Fruit fly (Drosophila melanogaster) whole organism, embryonic: ENCODE results near the gene CG32236.

Source experiments
- Ada2b ChIP-seq: fragments of 200-800 bp; sonication (Bioruptor generic); IDR thresholded peaks from 2 replicates; pipeline ENCODE4 v1.3.6; 2022; ENCODE audit warnings: missing biosample characterization, missing genetic modification characterization
- Antp ChIP-seq: fragments of 200-800 bp; sonication (Bioruptor generic); optimal IDR thresholded peaks from 3 replicates; lab custom pipeline; 2016; ENCODE audit warnings: missing biosample characterization, missing genetic modification characterization
- Asciz ChIP-seq: fragments of 200-800 bp; sonication (Bioruptor generic); optimal IDR thresholded peaks from 2 replicates; lab custom pipeline; 2017; ENCODE audit warnings: missing biosample characterization, mild to moderate bottlenecking, missing genetic modification characterization, missing genetic modification reagents
- Blimp-1 ChIP-seq: fragments of 200-800 bp; sonication (Bioruptor generic); optimal IDR thresholded peaks from 3 replicates; lab custom pipeline; 2018; ENCODE audit warnings: missing biosample characterization, missing genetic modification characterization, mild to moderate bottlenecking, moderate library complexity, missing genetic modification reagents
- CG10543 ChIP-seq: fragments of 200-800 bp; sonication (Bioruptor generic); optimal IDR thresholded peaks from 3 replicates; lab custom pipeline; 2017; ENCODE audit warnings: missing biosample characterization, mild to moderate bottlenecking, missing genetic modification characterization, moderate library complexity
- CG11398 ChIP-seq: fragments of 200-800 bp; sonication (Bioruptor generic); optimal IDR thresholded peaks from 2 replicates; lab custom pipeline; 2016; ENCODE audit warnings: missing biosample characterization, missing genetic modification characterization
- CG12071 ChIP-seq: fragments of 200-800 bp; sonication (Bioruptor generic); optimal IDR thresholded peaks from 3 replicates; lab custom pipeline; 2018; ENCODE audit warnings: missing biosample characterization, mild to moderate bottlenecking, missing genetic modification characterization
- CG1233 ChIP-seq: fragments of 200-800 bp; sonication (Bioruptor generic); optimal IDR thresholded peaks from 4 replicates; lab custom pipeline; 2018; ENCODE audit warnings: missing biosample characterization, mild to moderate bottlenecking, missing genetic modification characterization
- CG12659 ChIP-seq: fragments of 200-800 bp; sonication (Bioruptor generic); optimal IDR thresholded peaks from 3 replicates; lab custom pipeline; 2017; ENCODE audit warnings: mild to moderate bottlenecking, missing biosample characterization, missing genetic modification reagents, missing genetic modification characterization
- CG12744 ChIP-seq: fragments of 200-800 bp; sonication (Bioruptor generic); optimal IDR thresholded peaks from 2 replicates; lab custom pipeline; 2016; ENCODE audit warnings: missing biosample characterization, missing genetic modification characterization
- CG13296 ChIP-seq: fragments of 200-800 bp; sonication (Bioruptor generic); optimal IDR thresholded peaks from 3 replicates; lab custom pipeline; 2018; ENCODE audit warnings: missing biosample characterization, mild to moderate bottlenecking, missing genetic modification characterization
- CG14965 ChIP-seq: fragments of 200-800 bp; sonication (Bioruptor generic); optimal IDR thresholded peaks from 2 replicates; lab custom pipeline; 2016; ENCODE audit warnings: missing biosample characterization, missing genetic modification characterization, borderline replicate concordance
- CG15696 ChIP-seq: fragments of 200-800 bp; sonication (Bioruptor generic); optimal IDR thresholded peaks from 2 replicates; lab custom pipeline; 2019; ENCODE audit warnings: missing biosample characterization, mild to moderate bottlenecking, missing genetic modification characterization, moderate library complexity
- CG18011 ChIP-seq: fragments of 200-800 bp; sonication (Bioruptor generic); optimal IDR thresholded peaks from 2 replicates; lab custom pipeline; 2017; ENCODE audit warnings: missing biosample characterization, missing genetic modification characterization, mild to moderate bottlenecking, moderate library complexity, missing genotype
- CG18599 ChIP-seq: fragments of 200-800 bp; sonication (Bioruptor generic); optimal IDR thresholded peaks from 3 replicates; lab custom pipeline; 2017; ENCODE audit warnings: missing biosample characterization, missing genetic modification characterization, mild to moderate bottlenecking, moderate library complexity, missing genetic modification reagents
- CG2875 ChIP-seq: fragments of 200-800 bp; sonication (Bioruptor generic); optimal IDR thresholded peaks from 2 replicates; lab custom pipeline; 2017; ENCODE audit warnings: missing biosample characterization, mild to moderate bottlenecking, missing genetic modification characterization, missing genetic modification reagents
- CG31441 ChIP-seq: fragments of 200-800 bp; sonication (Bioruptor generic); IDR thresholded peaks from 2 replicates; pipeline ENCODE4 v1.3.6; 2022; ENCODE audit warnings: missing biosample characterization, missing genetic modification characterization
- CG5180 ChIP-seq: fragments of 200-800 bp; sonication (Bioruptor generic); optimal IDR thresholded peaks from 3 replicates; lab custom pipeline; 2017; ENCODE audit warnings: missing biosample characterization, missing genetic modification characterization, mild to moderate bottlenecking, moderate library complexity, missing genetic modification reagents
- CG7786 ChIP-seq: fragments of 200-800 bp; sonication (Bioruptor generic); optimal IDR thresholded peaks from 2 replicates; lab custom pipeline; 2016; ENCODE audit warnings: missing biosample characterization, missing genetic modification characterization
- CG8281 ChIP-seq: fragments of 200-800 bp; sonication (Bioruptor generic); optimal IDR thresholded peaks from 2 replicates; lab custom pipeline; 2018; ENCODE audit warnings: missing biosample characterization, mild to moderate bottlenecking, missing genetic modification characterization, moderate library complexity
- CG8290 ChIP-seq, 3 experiments: fragments of 200-800 bp; sonication (Bioruptor generic); optimal IDR thresholded peaks; 2 replicates each; lab custom pipeline; 2016 to 2019; ENCODE audit warnings: missing biosample characterization in 3 of 3, missing genetic modification characterization in 3 of 3, mild to moderate bottlenecking in 2 of 3, moderate library complexity in 1 of 3
- CG9797 ChIP-seq: fragments of 200-800 bp; sonication (Bioruptor generic); optimal IDR thresholded peaks from 3 replicates; lab custom pipeline; 2018; ENCODE audit warnings: missing biosample characterization, mild to moderate bottlenecking, missing genetic modification characterization
- Dbx ChIP-seq: fragments of 200-800 bp; sonication (Bioruptor generic); IDR thresholded peaks from 3 replicates; pipeline ENCODE4 v1.3.6; 2022; ENCODE audit warnings: missing biosample characterization, missing genetic modification characterization
- Dfd ChIP-seq, 2 experiments: fragments of >200 bp; optimal IDR thresholded peaks; 2 replicates each; lab custom pipeline; 2017; ENCODE audit warnings: missing biosample characterization in 2 of 2, missing genetic modification characterization in 2 of 2
- Gsc ChIP-seq: fragments of 200-800 bp; sonication (Bioruptor generic); IDR thresholded peaks from 2 replicates; pipeline ENCODE4 v1.3.6; 2022; ENCODE audit warnings: missing biosample characterization, missing genetic modification characterization
- Jarid2 ChIP-seq: fragments of 200-800 bp; sonication (Bioruptor generic); optimal IDR thresholded peaks from 3 replicates; lab custom pipeline; 2017; ENCODE audit warnings: mild to moderate bottlenecking, missing biosample characterization, missing genetic modification reagents, missing genetic modification characterization
- NfI ChIP-seq: fragments of 200-800 bp; sonication (Bioruptor generic); optimal IDR thresholded peaks from 3 replicates; lab custom pipeline; 2018; ENCODE audit warnings: missing biosample characterization, mild to moderate bottlenecking, missing genetic modification characterization, moderate library complexity
- Sox100B ChIP-seq: fragments of 200-800 bp; sonication (Bioruptor generic); optimal IDR thresholded peaks from 3 replicates; lab custom pipeline; 2018; ENCODE audit warnings: missing biosample characterization, mild to moderate bottlenecking, missing genetic modification characterization
- az2 ChIP-seq: fragments of 200-800 bp; sonication (Bioruptor generic); optimal IDR thresholded peaks from 3 replicates; lab custom pipeline; 2016; ENCODE audit warnings: missing biosample characterization, missing genetic modification characterization
- chif ChIP-seq, 2 experiments: fragments of 200-800 bp; sonication (Bioruptor generic); optimal IDR thresholded peaks; 3 replicates each; lab custom pipeline; 2016; ENCODE audit warnings: missing biosample characterization in 2 of 2, missing genetic modification characterization in 2 of 2
- chn ChIP-seq: fragments of 200-800 bp; sonication (Bioruptor generic); optimal IDR thresholded peaks from 2 replicates; lab custom pipeline; 2016; ENCODE audit warnings: missing biosample characterization, missing genetic modification characterization
- cwo ChIP-seq: fragments of 200-800 bp; sonication (Bioruptor generic); optimal IDR thresholded peaks from 3 replicates; lab custom pipeline; 2017; ENCODE audit warnings: missing biosample characterization, missing genetic modification characterization, mild to moderate bottlenecking, moderate library complexity, missing genetic modification reagents
- dpn ChIP-seq, 2 experiments: fragments of 200-800 bp; sonication (Bioruptor generic); optimal IDR thresholded peaks; 3 replicates each; lab custom pipeline; 2016; ENCODE audit warnings: missing biosample characterization in 2 of 2, missing genetic modification characterization in 2 of 2
- gce ChIP-seq: fragments of 200-800 bp; sonication (Bioruptor generic); IDR thresholded peaks from 3 replicates; pipeline ENCODE4 v1.3.6; 2022; ENCODE audit warnings: missing biosample characterization, missing genetic modification characterization
- hb ChIP-seq: fragments of 200-800 bp; sonication (Bioruptor generic); IDR thresholded peaks from 3 replicates; pipeline ENCODE4 v1.3.6; 2022; ENCODE audit warnings: missing biosample characterization, missing genetic modification characterization; ENCODE audit not compliant: partially characterized antibody
- jumu ChIP-seq: fragments of 200-800 bp; sonication (Bioruptor generic); optimal IDR thresholded peaks from 3 replicates; lab custom pipeline; 2016; ENCODE audit warnings: missing biosample characterization, missing genetic modification characterization
- lab ChIP-seq: fragments of 200-800 bp; sonication (Bioruptor generic); optimal IDR thresholded peaks from 3 replicates; lab custom pipeline; 2017; ENCODE audit warnings: missing biosample characterization, missing genetic modification characterization, mild to moderate bottlenecking, moderate library complexity, missing genetic modification reagents
- mirr ChIP-seq: fragments of 200-800 bp; sonication (Bioruptor generic); optimal IDR thresholded peaks from 3 replicates; lab custom pipeline; 2018; ENCODE audit warnings: missing biosample characterization, mild to moderate bottlenecking, missing genetic modification characterization
- oc ChIP-seq: fragments of 200-800 bp; sonication (Bioruptor generic); optimal IDR thresholded peaks from 2 replicates; lab custom pipeline; 2018; ENCODE audit warnings: missing biosample characterization, mild to moderate bottlenecking, missing genetic modification characterization, moderate library complexity
- onecut ChIP-seq: fragments of 200-800 bp; sonication (Bioruptor generic); IDR thresholded peaks from 2 replicates; pipeline ENCODE4 v1.3.6; 2022; ENCODE audit warnings: missing biosample characterization, missing genetic modification characterization
- pb ChIP-seq: fragments of 200-800 bp; sonication (Bioruptor generic); optimal IDR thresholded peaks from 3 replicates; lab custom pipeline; 2016; ENCODE audit warnings: missing biosample characterization, missing genetic modification characterization
- pfk ChIP-seq: fragments of 200-800 bp; sonication (Bioruptor generic); optimal IDR thresholded peaks from 2 replicates; lab custom pipeline; 2018; ENCODE audit warnings: missing biosample characterization, mild to moderate bottlenecking, missing genetic modification characterization, moderate library complexity
- psq ChIP-seq: fragments of 200-800 bp; sonication (Bioruptor generic); optimal IDR thresholded peaks from 2 replicates; lab custom pipeline; 2017; ENCODE audit warnings: missing biosample characterization, missing genetic modification characterization
- sc ChIP-seq, 3 experiments: fragments of >200 bp in 2 of 3; fragments of 200-800 bp in 1 of 3; sonication (Bioruptor generic) in 1 of 3; optimal IDR thresholded peaks; 2 replicates in 2 of 3; 3 replicates in 1 of 3; lab custom pipeline; 2017; ENCODE audit warnings: mild to moderate bottlenecking in 1 of 3, missing biosample characterization in 1 of 3, missing genetic modification characterization in 1 of 3, missing genetic modification reagents in 1 of 3
- sima ChIP-seq: fragments of 200-800 bp; sonication (Bioruptor generic); optimal IDR thresholded peaks from 2 replicates; lab custom pipeline; 2016; ENCODE audit warnings: missing biosample characterization, missing genetic modification characterization
- sug ChIP-seq: fragments of 200-800 bp; optimal IDR thresholded peaks from 2 replicates; lab custom pipeline; 2019; ENCODE audit warnings: missing biosample characterization, mild to moderate bottlenecking, missing genetic modification characterization, moderate library complexity

Gene CG32236

dm6 chr3L:4625387-4626386, 41.5 kb downstream of the CG32236 start, which contains the start of gene Src64B (continued):
- TF ChIP-seq Ada2b (GFP tag; lab: Robert Waterston, UW) (no peak), CG2875 (GFP tag; lab: Kevin White, UChicago) (peak; percentile 12), Dbx (GFP tag; lab: Robert Waterston, UW) (no peak), CG10543 (GFP tag; lab: Kevin White, UChicago) (peak; percentile 41), lab (GFP tag; lab: Kevin White, UChicago) (peak; percentile 27), CG18011 (GFP tag; lab: Kevin White, UChicago) (no peak), CG9797 (GFP tag; lab: Kevin White, UChicago) (peak; percentile 3), CG7786 (GFP tag; lab: Kevin White, UChicago) (no peak), CG12659 (GFP tag; lab: Kevin White, UChicago) (peak; percentile 55), NfI (GFP tag; lab: Kevin White, UChicago) (peak; percentile 37), chif (GFP tag; optimal IDR thresholded peaks at IDR 0.05; lab: Kevin White, UChicago) (no peak), oc (tag; lab: Kevin White, UChicago) (no peak), onecut (peak; percentile 49; the same call in 1 of the 2 replicates), cwo (no peak), mirr (GFP tag; lab: Kevin White, UChicago) (peak; percentile 37), Dfd (GFP tag; optimal IDR thresholded peaks at IDR 0.05; lab: Kevin White, UChicago) (no peak), CG12071 (GFP tag; lab: Kevin White, UChicago) (peak; percentile 27), CG12744 (GFP tag; lab: Kevin White, UChicago) (no peak), Asciz (no peak), Jarid2 (GFP tag; lab: Kevin White, UChicago) (peak; percentile 86), az2 (GFP tag; lab: Kevin White, UChicago) (no peak), hb (GFP tag; lab: Robert Waterston, UW) (peak; percentile 57; the same call in 1 of the 3 replicates), psq (peak; percentile 92), pfk (no peak), Gsc (GFP tag; lab: Robert Waterston, UW) (no peak), sug (tag; lab: Kevin White, UChicago) (peak; percentile 34), sc (optimal IDR thresholded peaks at IDR 0.05; lab: Kevin White, UChicago) (no peak), sc (GFP tag; optimal IDR thresholded peaks at IDR 0.05; lab: Kevin White, UChicago) (no peak), gce (no peak), CG15696 (tag; lab: Kevin White, UChicago) (no peak), Antp (GFP tag; lab: Kevin White, UChicago) (no peak), CG1233 (GFP tag; lab: Kevin White, UChicago) (peak; percentile 10), sima (GFP tag; lab: Kevin White, UChicago) (no peak), CG31441 (GFP tag; lab: Robert Waterston, UW) (0 out of 2 replicates have a peak, but pooled peaks have one; percentile 21), Sox100B (GFP tag; lab: Kevin White, UChicago) (no peak), CG18599 (GFP tag; lab: Kevin White, UChicago) (peak; percentile 28), CG8281 (tag; lab: Kevin White, UChicago) (no peak), Blimp-1 (peak; percentile 8), dpn (GFP tag; optimal IDR thresholded peaks at IDR 0.05; lab: Kevin White, UChicago) (no peak), CG14965 (no peak), CG8290 (GFP tag; optimal IDR thresholded peaks at IDR 0.05; lab: Kevin White, UChicago) (no peak), CG8290 (tag; optimal IDR thresholded peaks at IDR 0.05; lab: Kevin White, UChicago) (peak; percentile 20 to 60), CG11398 (GFP tag; lab: Kevin White, UChicago) (peak; percentile 41), CG13296 (GFP tag; lab: Kevin White, UChicago) (peak; percentile 1), chn (GFP tag; lab: Kevin White, UChicago) (peak; percentile 11), CG5180 (GFP tag; lab: Kevin White, UChicago) (peak; percentile 13), jumu (GFP tag; lab: Kevin White, UChicago) (no peak), pb (GFP tag; lab: Kevin White, UChicago) (no peak)
